Worm (Caenorhabditis elegans): ENCODE results near the gene npr-37.

ce11 chrIV:426597-426996, 54.4 kb downstream of the npr-37 start:
- TF ChIP-seq unc-55 (GFP tag; optimal IDR thresholded peaks at IDR 0.05) (no peak), sma-9 (GFP tag; optimal IDR thresholded peaks at IDR 0.05) (no peak), sma-9 (tag; optimal IDR thresholded peaks at IDR 0.05) (no peak), ceh-82 (tag; optimal IDR thresholded peaks at IDR 0.05) (no peak), nhr-237 (tag; optimal IDR thresholded peaks at IDR 0.05) (no peak), dmd-4 (tag; optimal IDR thresholded peaks at IDR 0.05) (no peak), ama-1 (optimal IDR thresholded peaks at IDR 0.05) (no peak), nhr-23 (tag; optimal IDR thresholded peaks at IDR 0.05) (no peak), lin-13 (GFP tag; optimal IDR thresholded peaks at IDR 0.05) (no peak), nhr-77 (tag; optimal IDR thresholded peaks at IDR 0.05) (no peak), blmp-1 (tag; optimal IDR thresholded peaks at IDR 0.05; ENCODE audit: insufficient read depth) (no peak), snpc-4 (tag; optimal IDR thresholded peaks at IDR 0.05) (no peak), nhr-25 (tag; optimal IDR thresholded peaks at IDR 0.05) (no peak), unc-62 (GFP tag; optimal IDR thresholded peaks at IDR 0.05) (no peak)
